Worm (Caenorhabditis elegans): ENCODE measurements around the gene R144.3.

- TF ChIP-seq ama-1 (optimal IDR thresholded peaks at IDR 0.05): no peak
- TF ChIP-seq zag-1 (tag; optimal IDR thresholded peaks at IDR 0.05): no peak
Observed at ce11 chrIII:5027219-5027618, 5.4 kb downstream of the R144.3 start.
